Worm (Caenorhabditis elegans): Measurements from ENCODE around the gene ets-6.

DNA sequence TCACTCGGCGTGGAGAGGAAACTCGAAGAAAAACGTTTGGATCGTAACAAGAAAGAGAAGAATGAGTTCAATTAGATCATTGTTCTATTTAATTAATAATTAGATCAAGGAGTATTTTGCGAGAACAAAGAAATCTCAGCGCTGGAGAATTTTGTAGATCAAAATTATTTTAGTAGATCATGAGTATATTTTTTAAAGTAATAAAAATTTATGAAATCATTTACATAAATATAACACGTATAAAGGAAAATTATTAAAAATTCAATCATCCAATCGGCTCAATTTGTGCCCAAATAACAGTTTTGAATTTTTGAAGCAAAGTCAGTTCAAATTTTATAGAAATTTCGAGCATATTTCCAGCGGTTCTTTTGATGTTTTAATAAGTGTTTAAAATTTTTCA, 43.8 kb upstream of the ets-6 start, which contains the start of gene C50E3.13:
- TF ChIP-seq nhr-76 (tag; optimal IDR thresholded peaks at IDR 0.05) = no peak
- TF ChIP-seq ztf-4 (tag; optimal IDR thresholded peaks at IDR 0.05) = no peak
- TF ChIP-seq nhr-237 (tag; optimal IDR thresholded peaks at IDR 0.05) = no peak
- TF ChIP-seq fkh-10 (GFP tag; optimal IDR thresholded peaks at IDR 0.05) = no peak
- TF ChIP-seq pha-4 (tag; optimal IDR thresholded peaks at IDR 0.05) = no peak
- TF ChIP-seq ceh-82 (tag; optimal IDR thresholded peaks at IDR 0.05) = no peak

All from whole organism, L3 larva.